Fruit fly (Drosophila melanogaster) whole organism, embryonic: ENCODE data around the gene CG11168.

Experiments
- CG10366 ChIP-seq: fragments of 200-800 bp; sonication (Bioruptor generic); IDR thresholded peaks from 2 replicates; pipeline ENCODE4 v1.3.6; 2022; ENCODE audit warnings: missing biosample characterization, missing genetic modification characterization
- CG11247 ChIP-seq: fragments of 200-800 bp; sonication (Bioruptor generic); IDR thresholded peaks from 2 replicates; pipeline ENCODE4 v1.3.6; 2022; ENCODE audit warnings: missing biosample characterization, missing genetic modification characterization
- CG1233 ChIP-seq: fragments of 200-800 bp; sonication (Bioruptor generic); optimal IDR thresholded peaks from 4 replicates; lab custom pipeline; 2018; ENCODE audit warnings: missing biosample characterization, mild to moderate bottlenecking, missing genetic modification characterization
- CG14441 ChIP-seq: fragments of 200-800 bp; sonication (Bioruptor generic); IDR thresholded peaks from 2 replicates; pipeline ENCODE4 v1.3.6; 2022; ENCODE audit warnings: missing biosample characterization, missing genetic modification characterization
- CG17612 ChIP-seq: fragments of 200-800 bp; sonication (Bioruptor generic); IDR thresholded peaks from 2 replicates; pipeline ENCODE4 v1.3.6; 2022; ENCODE audit warnings: missing biosample characterization, missing genetic modification characterization
- CG18599 ChIP-seq: fragments of 200-800 bp; sonication (Bioruptor generic); optimal IDR thresholded peaks from 3 replicates; lab custom pipeline; 2017; ENCODE audit warnings: missing biosample characterization, missing genetic modification characterization, mild to moderate bottlenecking, moderate library complexity, missing genetic modification reagents
- CG2120 ChIP-seq: fragments of 200-800 bp; sonication (Bioruptor generic); optimal IDR thresholded peaks from 3 replicates; lab custom pipeline; 2016; ENCODE audit warnings: missing biosample characterization, missing genetic modification characterization
- CG2129 ChIP-seq: fragments of 200-800 bp; sonication (Bioruptor generic); IDR thresholded peaks from 2 replicates; pipeline ENCODE4 v1.3.6; 2022; ENCODE audit warnings: missing biosample characterization, missing genetic modification characterization; ENCODE audit not compliant: partially characterized antibody
- CG30431 ChIP-seq: fragments of 200-800 bp; sonication (Bioruptor generic); optimal IDR thresholded peaks from 2 replicates; lab custom pipeline; 2017; ENCODE audit warnings: missing biosample characterization, missing genetic modification characterization
- CG34376 ChIP-seq: fragments of 200-800 bp; sonication (Bioruptor generic); optimal IDR thresholded peaks from 2 replicates; lab custom pipeline; 2018; ENCODE audit warnings: missing biosample characterization, mild to moderate bottlenecking, missing genetic modification characterization
- CG4854 ChIP-seq: fragments of 200-800 bp; sonication (Bioruptor generic); optimal IDR thresholded peaks from 2 replicates; lab custom pipeline; 2016; ENCODE audit warnings: missing biosample characterization, missing genetic modification characterization, inconsistent platforms
- CG7745 ChIP-seq: fragments of 200-800 bp; sonication (Bioruptor generic); optimal IDR thresholded peaks from 2 replicates; lab custom pipeline; 2018; ENCODE audit warnings: missing biosample characterization, mild to moderate bottlenecking, missing genetic modification characterization, moderate library complexity
- CG8765 ChIP-seq: fragments of 200-800 bp; sonication (Bioruptor generic); IDR thresholded peaks from 2 replicates; pipeline ENCODE4 v1.3.6; 2022; ENCODE audit warnings: missing biosample characterization, missing genetic modification characterization
- CG9437 ChIP-seq: fragments of 200-800 bp; sonication (Bioruptor generic); optimal IDR thresholded peaks from 2 replicates; lab custom pipeline; 2018; ENCODE audit warnings: missing biosample characterization, mild to moderate bottlenecking, missing genetic modification characterization
- CoRest ChIP-seq: fragments of 200-800 bp; sonication (Bioruptor generic); optimal IDR thresholded peaks from 3 replicates; lab custom pipeline; 2018; ENCODE audit warnings: missing biosample characterization, mild to moderate bottlenecking, missing genetic modification characterization, moderate library complexity
- Dad ChIP-seq: fragments of 200-800 bp; sonication (Bioruptor generic); optimal IDR thresholded peaks from 3 replicates; lab custom pipeline; 2016; ENCODE audit warnings: missing biosample characterization, missing genetic modification characterization
- Doc3 ChIP-seq: fragments of 200-800 bp; sonication (Bioruptor generic); IDR thresholded peaks from 3 replicates; pipeline ENCODE4 v1.3.6; 2022; ENCODE audit warnings: missing biosample characterization, missing genetic modification characterization; ENCODE audit not compliant: partially characterized antibody
- Eip74EF ChIP-seq, 2 experiments: fragments of 200-800 bp in 1 of 2; fragments of >200 bp in 1 of 2; sonication (Bioruptor generic) in 1 of 2; optimal IDR thresholded peaks; 2 replicates each; lab custom pipeline; 2017 to 2019; ENCODE audit warnings: missing biosample characterization in 2 of 2, missing genetic modification characterization in 2 of 2, mild to moderate bottlenecking in 1 of 2, moderate library complexity in 1 of 2
- Elba2 ChIP-seq: fragments of 200-800 bp; sonication (Bioruptor generic); optimal IDR thresholded peaks from 3 replicates; lab custom pipeline; 2016; ENCODE audit warnings: missing biosample characterization, missing genetic modification characterization
- Gsc ChIP-seq: fragments of 200-800 bp; sonication (Bioruptor generic); IDR thresholded peaks from 2 replicates; pipeline ENCODE4 v1.3.6; 2022; ENCODE audit warnings: missing biosample characterization, missing genetic modification characterization
- Hr78 ChIP-seq, 2 experiments: fragments of 200-800 bp in 1 of 2; fragments of >200 bp in 1 of 2; sonication (Bioruptor generic) in 1 of 2; optimal IDR thresholded peaks; 2 replicates each; lab custom pipeline; 2017 to 2019; ENCODE audit warnings: missing biosample characterization in 2 of 2, missing genetic modification characterization in 2 of 2, mild to moderate bottlenecking in 1 of 2, moderate library complexity in 1 of 2
- Kr ChIP-seq: fragments of 200-800 bp; sonication (Bioruptor generic); optimal IDR thresholded peaks from 2 replicates; lab custom pipeline; 2017; ENCODE audit warnings: missing biosample characterization, mild to moderate bottlenecking, missing genetic modification characterization
- Mrtf ChIP-seq: fragments of 200-800 bp; sonication (Bioruptor generic); IDR thresholded peaks from 3 replicates; pipeline ENCODE4 v1.3.6; 2022; ENCODE audit warnings: missing biosample characterization, missing genetic modification characterization
- Rfx ChIP-seq: fragments of 200-800 bp; sonication (Bioruptor generic); IDR thresholded peaks from 2 replicates; pipeline ENCODE4 v1.3.6; 2022; ENCODE audit warnings: missing biosample characterization, missing genetic modification characterization
- Side ChIP-seq: fragments of 200-800 bp; sonication (Bioruptor generic); optimal IDR thresholded peaks from 2 replicates; lab custom pipeline; 2016; ENCODE audit warnings: missing biosample characterization, missing genetic modification characterization
- Sry-β ChIP-seq: fragments of 200-800 bp; sonication (Bioruptor generic); optimal IDR thresholded peaks from 2 replicates; lab custom pipeline; 2018; ENCODE audit warnings: missing biosample characterization, mild to moderate bottlenecking, missing genetic modification characterization, moderate library complexity
- Trl ChIP-seq, 3 experiments: fragments of >200 bp in 2 of 3; fragments of 200-800 bp in 1 of 3; sonication (Bioruptor generic) in 1 of 3; optimal IDR thresholded peaks; 2 replicates in 1 of 3; 3 replicates in 2 of 3; lab custom pipeline; 2016 to 2017; ENCODE audit warnings: missing biosample characterization in 1 of 3, missing genetic modification characterization in 1 of 3
- Xbp1 ChIP-seq: fragments of 200-800 bp; sonication (Bioruptor generic); optimal IDR thresholded peaks from 3 replicates; lab custom pipeline; 2016; ENCODE audit warnings: missing biosample characterization, mild to moderate bottlenecking, missing genetic modification characterization
- az2 ChIP-seq: fragments of 200-800 bp; sonication (Bioruptor generic); optimal IDR thresholded peaks from 3 replicates; lab custom pipeline; 2016; ENCODE audit warnings: missing biosample characterization, missing genetic modification characterization
- bsh ChIP-seq, 2 experiments: fragments of 200-800 bp; sonication (Bioruptor generic); optimal IDR thresholded peaks; 2 replicates each; lab custom pipeline; 2017 to 2018; ENCODE audit warnings: mild to moderate bottlenecking in 2 of 2, missing biosample characterization in 2 of 2, missing genetic modification characterization in 2 of 2, moderate library complexity in 1 of 2
- ci ChIP-seq: fragments of 200-800 bp; sonication (Bioruptor generic); IDR thresholded peaks from 3 replicates; pipeline ENCODE4 v1.3.6; 2022; ENCODE audit warnings: missing biosample characterization, missing genetic modification characterization
- esg ChIP-seq: fragments of 200-800 bp; sonication (Bioruptor generic); conservative IDR thresholded peaks from 2 replicates; pipeline ENCODE4 v1.3.6; 2022; ENCODE audit warnings: missing biosample characterization, missing genetic modification characterization
- fd96Cb ChIP-seq: fragments of 200-800 bp; sonication (Bioruptor generic); optimal IDR thresholded peaks from 2 replicates; lab custom pipeline; 2018; ENCODE audit warnings: missing biosample characterization, mild to moderate bottlenecking, missing genetic modification characterization, moderate library complexity
- gfzf ChIP-seq: fragments of 200-800 bp; sonication (Bioruptor generic); optimal IDR thresholded peaks from 2 replicates; lab custom pipeline; 2016; ENCODE audit warnings: missing biosample characterization, mild to moderate bottlenecking, missing genetic modification characterization, moderate library complexity
- grn ChIP-seq: fragments of 200-800 bp; sonication (Bioruptor generic); optimal IDR thresholded peaks from 3 replicates; lab custom pipeline; 2017; ENCODE audit warnings: missing biosample characterization, missing genetic modification characterization
- kay ChIP-seq: fragments of 200-800 bp; sonication (Bioruptor generic); optimal IDR thresholded peaks from 2 replicates; lab custom pipeline; 2016; ENCODE audit warnings: missing biosample characterization, missing genetic modification characterization
- lola ChIP-seq, 3 experiments: fragments of >200 bp in 2 of 3; fragments of 200-800 bp in 1 of 3; sonication (Bioruptor generic) in 1 of 3; optimal IDR thresholded peaks; 2 replicates each; lab custom pipeline; 2017 to 2019; ENCODE audit warnings: missing biosample characterization in 3 of 3, missing genetic modification characterization in 3 of 3, mild to moderate bottlenecking in 1 of 3, moderate library complexity in 1 of 3
- nerfin-2 ChIP-seq: fragments of 200-800 bp; sonication (Bioruptor generic); IDR thresholded peaks from 2 replicates; pipeline ENCODE4 v1.3.6; 2022; ENCODE audit warnings: missing biosample characterization, missing genetic modification characterization; ENCODE audit not compliant: partially characterized antibody
- otp ChIP-seq: fragments of 200-800 bp; sonication (Bioruptor generic); IDR thresholded peaks from 3 replicates; pipeline ENCODE4, ENCODE4 v1.3.6; 2022; ENCODE audit warnings: missing biosample characterization, missing genetic modification characterization
- p53 ChIP-seq: fragments of 200-800 bp; sonication (Bioruptor generic); optimal IDR thresholded peaks from 2 replicates; lab custom pipeline; 2016; ENCODE audit warnings: missing biosample characterization, missing genetic modification characterization
- run ChIP-seq: fragments of 200-800 bp; sonication (Bioruptor generic); optimal IDR thresholded peaks from 3 replicates; lab custom pipeline; 2018; ENCODE audit warnings: missing biosample characterization, mild to moderate bottlenecking, missing genetic modification characterization
- sima ChIP-seq: fragments of 200-800 bp; sonication (Bioruptor generic); optimal IDR thresholded peaks from 2 replicates; lab custom pipeline; 2016; ENCODE audit warnings: missing biosample characterization, missing genetic modification characterization
- slbo ChIP-seq: fragments of 200-800 bp; sonication (Bioruptor generic); IDR thresholded peaks from 2 replicates; pipeline ENCODE4 v1.3.6; 2022; ENCODE audit warnings: missing biosample characterization, missing genetic modification characterization
- so ChIP-seq: fragments of 200-800 bp; sonication (Bioruptor generic); IDR thresholded peaks from 3 replicates; pipeline ENCODE4 v1.3.6; 2022; ENCODE audit warnings: missing biosample characterization, missing genetic modification characterization
- sob ChIP-seq: fragments of 200-800 bp; sonication (Bioruptor generic); IDR thresholded peaks from 2 replicates; pipeline ENCODE4 v1.3.6; 2022; ENCODE audit warnings: missing biosample characterization, missing genetic modification characterization
- sug ChIP-seq: fragments of 200-800 bp; optimal IDR thresholded peaks from 2 replicates; lab custom pipeline; 2019; ENCODE audit warnings: missing biosample characterization, mild to moderate bottlenecking, missing genetic modification characterization, moderate library complexity
- toy ChIP-seq: fragments of 200-800 bp; sonication (Bioruptor generic); IDR thresholded peaks from 2 replicates; pipeline ENCODE4 v1.3.6; 2022; ENCODE audit warnings: missing biosample characterization, missing genetic modification characterization
- zfh2 ChIP-seq: fragments of 200-800 bp; sonication (Bioruptor generic); optimal IDR thresholded peaks from 2 replicates; lab custom pipeline; 2016; ENCODE audit warnings: missing biosample characterization, missing genetic modification characterization

Gene CG11168

dm6 chr3R:24893320-24893955 lies 24.5 kb upstream of the CG11168 start (continued):
- TF ChIP-seq sob, result peak; percentile 37; the same call in 1 of the 2 replicates
- TF ChIP-seq Xbp1 (GFP tag; lab: Kevin White, UChicago), result peak; percentile 43
- peak; percentile 74 for TF ChIP-seq CG1233 (GFP tag; lab: Kevin White, UChicago)
- TF ChIP-seq sug (tag; lab: Kevin White, UChicago), result no peak
- no peak for TF ChIP-seq Kr (GFP tag; lab: Kevin White, UChicago)
- peak in 1 of 3 experiments; percentile 92 for TF ChIP-seq lola (GFP tag; optimal IDR thresholded peaks at IDR 0.05; lab: Kevin White, UChicago)
- TF ChIP-seq sima (GFP tag; lab: Kevin White, UChicago), result no peak
- TF ChIP-seq otp (GFP tag; lab: Robert Waterston, UW), result no peak
- 0 out of 2 replicates have a peak, but pooled peaks have one; percentile 19 for TF ChIP-seq CG10366
- TF ChIP-seq toy (GFP tag; lab: Robert Waterston, UW), result no peak
- no peak for TF ChIP-seq nerfin-2 (GFP tag; lab: Robert Waterston, UW)
- TF ChIP-seq esg (GFP tag; lab: Robert Waterston, UW), result peak; percentile 64
- no peak for TF ChIP-seq CG17612 (GFP tag; lab: Robert Waterston, UW)
- TF ChIP-seq Sry-β (GFP tag; lab: Kevin White, UChicago), result peak; percentile 49
- peak; percentile 18 for TF ChIP-seq CG30431
- peak; percentile 3 for TF ChIP-seq grn
- no peak for TF ChIP-seq CG34376 (GFP tag; lab: Kevin White, UChicago)
- peak in 1 of 2 experiments; percentile 86 for TF ChIP-seq Eip74EF (GFP tag; optimal IDR thresholded peaks at IDR 0.05; lab: Kevin White, UChicago)
- TF ChIP-seq fd96Cb, result peak; percentile 88
- TF ChIP-seq Trl (optimal IDR thresholded peaks at IDR 0.05; lab: Kevin White, UChicago), result peak in 1 of 2 experiments; percentile 30
- no peak for TF ChIP-seq Trl (GFP tag; optimal IDR thresholded peaks at IDR 0.05; lab: Kevin White, UChicago)
- peak; percentile 55; the same call in 2 of the 3 replicates for TF ChIP-seq Mrtf (GFP tag; lab: Robert Waterston, UW)
- TF ChIP-seq CG4854 (GFP tag; lab: Kevin White, UChicago), result no peak
- TF ChIP-seq Rfx (GFP tag; lab: Robert Waterston, UW), result peak; percentile 54
- peak; percentile 67 for TF ChIP-seq az2 (GFP tag; lab: Kevin White, UChicago)
- peak; percentile 74 for TF ChIP-seq CG9437
- no peak for TF ChIP-seq ci (GFP tag; lab: Robert Waterston, UW)
- TF ChIP-seq CG18599 (GFP tag; lab: Kevin White, UChicago), result peak; percentile 60
- peak; percentile 18 for TF ChIP-seq CG2120
- peak; percentile 18 to 80 for TF ChIP-seq bsh (GFP tag; optimal IDR thresholded peaks at IDR 0.05; lab: Kevin White, UChicago)
- TF ChIP-seq zfh2, result no peak
- TF ChIP-seq Side, result no peak
- TF ChIP-seq kay (GFP tag; lab: Kevin White, UChicago), result peak; percentile 68
- TF ChIP-seq slbo, result peak; percentile 73
- TF ChIP-seq CoRest (tag; lab: Kevin White, UChicago), result peak; percentile 91
- no peak for TF ChIP-seq gfzf (GFP tag; lab: Kevin White, UChicago)
- no peak for TF ChIP-seq Doc3 (GFP tag; lab: Robert Waterston, UW)
- TF ChIP-seq CG7745 (tag; lab: Kevin White, UChicago), result peak; percentile 50
- TF ChIP-seq CG14441, result peak; percentile 62
- TF ChIP-seq Elba2 (GFP tag; lab: Kevin White, UChicago), result no peak
- TF ChIP-seq p53 (GFP tag; lab: Kevin White, UChicago), result no peak
- no peak for TF ChIP-seq Gsc (GFP tag; lab: Robert Waterston, UW)
- TF ChIP-seq run (tag; lab: Kevin White, UChicago), result peak; percentile 76
- TF ChIP-seq so (GFP tag; lab: Robert Waterston, UW), result peak; percentile 60; the same call in 2 of the 3 replicates
- TF ChIP-seq Dad, result no peak
- TF ChIP-seq CG2129, result no peak
- 0 out of 2 replicates have a peak, but pooled peaks have one; percentile 19 for TF ChIP-seq CG8765
- TF ChIP-seq Hr78 (GFP tag; optimal IDR thresholded peaks at IDR 0.05; lab: Kevin White, UChicago), result peak in 1 of 2 experiments; percentile 78
- 0 out of 2 replicates have a peak, but pooled peaks have one; percentile 14 for TF ChIP-seq CG11247 (GFP tag; lab: Robert Waterston, UW)
